Fruit fly (Drosophila melanogaster) whole organism, embryonic: Measurements from ENCODE around the gene SCCRO.

Experiments
- B-H2 ChIP-seq: fragments of 200-800 bp; sonication (Bioruptor generic); optimal IDR thresholded peaks from 2 replicates; lab custom pipeline; 2018; ENCODE audit warnings: missing biosample characterization, mild to moderate bottlenecking, missing genetic modification characterization
- BEAF-32 ChIP-seq: fragments of 200-800 bp; sonication (Bioruptor generic); optimal IDR thresholded peaks from 3 replicates; lab custom pipeline; 2017; ENCODE audit warnings: missing biosample characterization, missing genetic modification characterization, mild to moderate bottlenecking, moderate library complexity, missing genetic modification reagents
- CG10431 ChIP-seq: fragments of 200-800 bp; sonication (Bioruptor generic); optimal IDR thresholded peaks from 3 replicates; lab custom pipeline; 2018; ENCODE audit warnings: missing biosample characterization, mild to moderate bottlenecking, missing genetic modification characterization
- CG10543 ChIP-seq: fragments of 200-800 bp; sonication (Bioruptor generic); optimal IDR thresholded peaks from 3 replicates; lab custom pipeline; 2017; ENCODE audit warnings: missing biosample characterization, mild to moderate bottlenecking, missing genetic modification characterization, moderate library complexity
- CG11398 ChIP-seq: fragments of 200-800 bp; sonication (Bioruptor generic); optimal IDR thresholded peaks from 2 replicates; lab custom pipeline; 2016; ENCODE audit warnings: missing biosample characterization, missing genetic modification characterization
- CG11504 ChIP-seq: fragments of 200-800 bp; sonication (Bioruptor generic); optimal IDR thresholded peaks from 3 replicates; lab custom pipeline; 2019; ENCODE audit warnings: missing biosample characterization, mild to moderate bottlenecking, missing genetic modification characterization, moderate library complexity
- CG13287 ChIP-seq: fragments of 200-800 bp; sonication (Bioruptor generic); IDR thresholded peaks from 2 replicates; pipeline ENCODE4 v1.3.6; 2022; ENCODE audit warnings: missing biosample characterization, missing genetic modification characterization; ENCODE audit not compliant: partially characterized antibody
- CG13624 ChIP-seq: fragments of 200-800 bp; sonication (Bioruptor generic); optimal IDR thresholded peaks from 2 replicates; lab custom pipeline; 2016; ENCODE audit warnings: missing biosample characterization, missing genetic modification characterization
- CG15601 ChIP-seq: fragments of 200-800 bp; sonication (Bioruptor generic); optimal IDR thresholded peaks from 3 replicates; lab custom pipeline; 2019; ENCODE audit warnings: missing biosample characterization, mild to moderate bottlenecking, missing genetic modification characterization, moderate library complexity
- CG16779 ChIP-seq: fragments of 200-800 bp; sonication (Bioruptor generic); IDR thresholded peaks from 2 replicates; pipeline ENCODE4 v1.3.6; 2022; ENCODE audit warnings: missing biosample characterization, missing genetic modification characterization
- CG17359 ChIP-seq: fragments of 200-800 bp; sonication (Bioruptor generic); optimal IDR thresholded peaks from 3 replicates; lab custom pipeline; 2018; ENCODE audit warnings: missing biosample characterization, mild to moderate bottlenecking, missing genetic modification characterization, moderate library complexity
- CG3281 ChIP-seq: fragments of 200-800 bp; sonication (Bioruptor generic); optimal IDR thresholded peaks from 3 replicates; lab custom pipeline; 2017; ENCODE audit warnings: missing biosample characterization, mild to moderate bottlenecking, missing genetic modification characterization
- CG4282 ChIP-seq: fragments of 200-800 bp; sonication (Bioruptor generic); optimal IDR thresholded peaks from 2 replicates; lab custom pipeline; 2016; ENCODE audit warnings: missing biosample characterization, missing genetic modification characterization
- CG6813 ChIP-seq: fragments of 200-800 bp; sonication (Bioruptor generic); optimal IDR thresholded peaks from 2 replicates; lab custom pipeline; 2017; ENCODE audit warnings: missing biosample characterization, missing genetic modification characterization, mild to moderate bottlenecking, moderate library complexity, missing genetic modification reagents
- CG8388 ChIP-seq: fragments of 200-800 bp; sonication (Bioruptor generic); optimal IDR thresholded peaks from 2 replicates; lab custom pipeline; 2019; ENCODE audit warnings: missing biosample characterization, mild to moderate bottlenecking, missing genetic modification characterization, moderate library complexity
- CrebB ChIP-seq: fragments of 200-800 bp; sonication (Bioruptor generic); optimal IDR thresholded peaks from 3 replicates; lab custom pipeline; 2018; ENCODE audit warnings: missing biosample characterization, mild to moderate bottlenecking, missing genetic modification characterization
- Dll ChIP-seq: fragments of 200-800 bp; sonication (Bioruptor generic); IDR thresholded peaks from 4 replicates; pipeline ENCODE4 v1.3.6; 2022; ENCODE audit warnings: missing biosample characterization, missing genetic modification characterization; ENCODE audit not compliant: partially characterized antibody
- Drgx ChIP-seq: fragments of 200-800 bp; sonication (Bioruptor generic); IDR thresholded peaks from 2 replicates; pipeline ENCODE4 v1.3.6; 2022; ENCODE audit warnings: missing biosample characterization, missing genetic modification characterization
- Fer1 ChIP-seq: fragments of 200-800 bp; sonication (Bioruptor generic); optimal IDR thresholded peaks from 2 replicates; lab custom pipeline; 2017; ENCODE audit warnings: missing biosample characterization, mild to moderate bottlenecking, missing genetic modification characterization
- Fer3 ChIP-seq: fragments of 200-800 bp; sonication (Bioruptor generic); optimal IDR thresholded peaks from 2 replicates; lab custom pipeline; 2018; ENCODE audit warnings: missing biosample characterization, mild to moderate bottlenecking, missing genetic modification characterization, moderate library complexity
- HLH4C ChIP-seq: fragments of 200-800 bp; sonication (Bioruptor generic); IDR thresholded peaks from 3 replicates; pipeline ENCODE4 v1.3.6; 2022; ENCODE audit warnings: missing biosample characterization, missing genetic modification characterization; ENCODE audit not compliant: partially characterized antibody
- Hmr ChIP-seq: fragments of 200-800 bp; sonication (Bioruptor generic); optimal IDR thresholded peaks from 3 replicates; lab custom pipeline; 2017; ENCODE audit warnings: mild to moderate bottlenecking, missing biosample characterization, missing genetic modification reagents, missing genetic modification characterization
- Hr51 ChIP-seq, 2 experiments: fragments of 200-800 bp; sonication (Bioruptor generic); optimal IDR thresholded peaks; 2 replicates in 1 of 2; 3 replicates in 1 of 2; lab custom pipeline; 2016 to 2018; ENCODE audit warnings: missing biosample characterization in 2 of 2, missing genetic modification characterization in 2 of 2, mild to moderate bottlenecking in 1 of 2, moderate library complexity in 1 of 2
- NfI ChIP-seq: fragments of 200-800 bp; sonication (Bioruptor generic); optimal IDR thresholded peaks from 3 replicates; lab custom pipeline; 2018; ENCODE audit warnings: missing biosample characterization, mild to moderate bottlenecking, missing genetic modification characterization, moderate library complexity
- ato ChIP-seq: fragments of 200-800 bp; sonication (Bioruptor generic); IDR thresholded peaks from 2 replicates; pipeline ENCODE4 v1.3.6; 2022; ENCODE audit warnings: missing biosample characterization, missing genetic modification characterization; ENCODE audit not compliant: partially characterized antibody
- bab2 ChIP-seq: fragments of 200-800 bp; sonication (Bioruptor generic); optimal IDR thresholded peaks from 2 replicates; lab custom pipeline; 2016; ENCODE audit warnings: missing biosample characterization, missing genetic modification characterization
- cato ChIP-seq: fragments of 200-800 bp; sonication (Bioruptor generic); optimal IDR thresholded peaks from 2 replicates; lab custom pipeline; 2016; ENCODE audit warnings: missing biosample characterization, missing genetic modification characterization, borderline replicate concordance
- corto ChIP-seq: fragments of 200-800 bp; sonication (Bioruptor generic); optimal IDR thresholded peaks from 2 replicates; lab custom pipeline; 2016; ENCODE audit warnings: missing biosample characterization, mild to moderate bottlenecking, missing genetic modification characterization, moderate library complexity
- croc ChIP-seq: fragments of 200-800 bp; sonication (Bioruptor generic); conservative IDR thresholded peaks from 3 replicates; pipeline ENCODE4 v1.3.6; 2022; ENCODE audit warnings: missing biosample characterization, missing genetic modification characterization
- dimm ChIP-seq: fragments of 200-800 bp; sonication (Bioruptor generic); IDR thresholded peaks from 2 replicates; pipeline ENCODE4 v1.3.6; 2022; ENCODE audit warnings: missing biosample characterization, missing genetic modification characterization
- dmrt99B ChIP-seq: fragments of 200-800 bp; sonication (Bioruptor generic); optimal IDR thresholded peaks from 2 replicates; lab custom pipeline; 2018; ENCODE audit warnings: missing biosample characterization, mild to moderate bottlenecking, missing genetic modification characterization, moderate library complexity
- esg ChIP-seq: fragments of 200-800 bp; sonication (Bioruptor generic); conservative IDR thresholded peaks from 2 replicates; pipeline ENCODE4 v1.3.6; 2022; ENCODE audit warnings: missing biosample characterization, missing genetic modification characterization
- ftz-f1 ChIP-seq: fragments of 200-800 bp; sonication (Bioruptor generic); optimal IDR thresholded peaks from 2 replicates; lab custom pipeline; 2016; ENCODE audit warnings: missing biosample characterization, missing genetic modification characterization
- gem ChIP-seq: fragments of 200-800 bp; sonication (Bioruptor generic); optimal IDR thresholded peaks from 2 replicates; lab custom pipeline; 2019; ENCODE audit warnings: missing biosample characterization, mild to moderate bottlenecking, missing genetic modification characterization, moderate library complexity
- gfzf ChIP-seq: fragments of 200-800 bp; sonication (Bioruptor generic); optimal IDR thresholded peaks from 2 replicates; lab custom pipeline; 2016; ENCODE audit warnings: missing biosample characterization, mild to moderate bottlenecking, missing genetic modification characterization, moderate library complexity
- gt ChIP-seq: fragments of 200-800 bp; sonication (Bioruptor generic); IDR thresholded peaks from 2 replicates; pipeline ENCODE4 v1.3.6; 2022; ENCODE audit warnings: missing biosample characterization, missing genetic modification characterization
- h ChIP-seq: fragments of >200 bp; optimal IDR thresholded peaks from 2 replicates; lab custom pipeline; 2017
- kay ChIP-seq: fragments of 200-800 bp; sonication (Bioruptor generic); optimal IDR thresholded peaks from 2 replicates; lab custom pipeline; 2016; ENCODE audit warnings: missing biosample characterization, missing genetic modification characterization
- knrl ChIP-seq: fragments of 200-800 bp; sonication (Bioruptor generic); IDR thresholded peaks from 3 replicates; pipeline ENCODE4 v1.3.6; 2022; ENCODE audit warnings: missing biosample characterization, missing genetic modification characterization; ENCODE audit not compliant: partially characterized antibody
- nau ChIP-seq: fragments of 200-800 bp; sonication (Bioruptor generic); optimal IDR thresholded peaks from 3 replicates; lab custom pipeline; 2017; ENCODE audit warnings: missing biosample characterization, mild to moderate bottlenecking, missing genetic modification characterization, missing genetic modification reagents
- so ChIP-seq: fragments of 200-800 bp; sonication (Bioruptor generic); IDR thresholded peaks from 3 replicates; pipeline ENCODE4 v1.3.6; 2022; ENCODE audit warnings: missing biosample characterization, missing genetic modification characterization
- sr ChIP-seq: fragments of 200-800 bp; sonication (Bioruptor generic); IDR thresholded peaks from 3 replicates; pipeline ENCODE4 v1.3.6; 2022; ENCODE audit warnings: missing biosample characterization, missing genetic modification characterization
- stc ChIP-seq: fragments of 200-800 bp; sonication (Bioruptor generic); IDR thresholded peaks from 2 replicates; pipeline ENCODE4 v1.3.6; 2022; ENCODE audit warnings: missing biosample characterization, missing genetic modification characterization
- tup ChIP-seq: fragments of 200-800 bp; sonication (Bioruptor generic); optimal IDR thresholded peaks from 2 replicates; lab custom pipeline; 2016; ENCODE audit warnings: missing biosample characterization, mild to moderate bottlenecking, missing genetic modification characterization, moderate library complexity
- tx ChIP-seq: fragments of 200-800 bp; sonication (Bioruptor generic); optimal IDR thresholded peaks from 2 replicates; lab custom pipeline; 2016; ENCODE audit warnings: missing biosample characterization, missing genetic modification characterization
- wor ChIP-seq: fragments of 200-800 bp; sonication (Bioruptor generic); IDR thresholded peaks from 2 replicates; pipeline ENCODE4 v1.3.6; 2022; ENCODE audit warnings: missing biosample characterization, missing genetic modification characterization
- zen2 ChIP-seq: fragments of 200-800 bp; sonication (Bioruptor generic); IDR thresholded peaks from 3 replicates; pipeline ENCODE4 v1.3.6; 2022; ENCODE audit warnings: missing biosample characterization, missing genetic modification characterization; ENCODE audit not compliant: partially characterized antibody
- zfh2 ChIP-seq: fragments of 200-800 bp; sonication (Bioruptor generic); optimal IDR thresholded peaks from 2 replicates; lab custom pipeline; 2016; ENCODE audit warnings: missing biosample characterization, missing genetic modification characterization

SCCRO gene

dm6 chr3L:15533402-15534129 lies 29.7 kb upstream of the SCCRO start (continued):
- TF ChIP-seq ato (GFP tag; lab: Robert Waterston, UW) = no peak
- TF ChIP-seq sr (GFP tag; lab: Robert Waterston, UW) = no peak
- no peak for TF ChIP-seq zen2 (GFP tag; lab: Robert Waterston, UW)
- peak; percentile 25 for TF ChIP-seq CG15601 (tag; lab: Kevin White, UChicago)
- no peak for TF ChIP-seq CrebB (tag; lab: Kevin White, UChicago)
- no peak for TF ChIP-seq gfzf (GFP tag; lab: Kevin White, UChicago)
- TF ChIP-seq CG13624 (GFP tag; lab: Kevin White, UChicago) = peak; percentile 1
- TF ChIP-seq cato (GFP tag; lab: Kevin White, UChicago) = no peak
- TF ChIP-seq CG6813 = peak; percentile 23
- TF ChIP-seq dmrt99B (tag; lab: Kevin White, UChicago) = peak; percentile 81
- TF ChIP-seq croc (GFP tag; lab: Robert Waterston, UW) = no peak; the same call in 2 of the 3 replicates
- no peak for TF ChIP-seq BEAF-32 (GFP tag; lab: Kevin White, UChicago)
- peak; percentile 20 for TF ChIP-seq CG8388 (GFP tag; lab: Kevin White, UChicago)
- peak; percentile 74 for TF ChIP-seq CG10431
- peak; percentile 61; the same call in 1 of the 2 replicates for TF ChIP-seq Drgx (GFP tag; lab: Robert Waterston, UW)
- TF ChIP-seq Dll = no peak
- TF ChIP-seq h (lab: Kevin White, UChicago) = no peak
- no peak for TF ChIP-seq wor (GFP tag; lab: Robert Waterston, UW)
- TF ChIP-seq stc = peak; percentile 45
- TF ChIP-seq Hmr (GFP tag; lab: Kevin White, UChicago) = no peak
- no peak for TF ChIP-seq tx
- no peak for TF ChIP-seq CG13287 (GFP tag; lab: Robert Waterston, UW)
- TF ChIP-seq Fer3 (tag; lab: Kevin White, UChicago) = no peak
- peak; percentile 26 for TF ChIP-seq CG3281 (GFP tag; lab: Kevin White, UChicago)
- TF ChIP-seq tup = no peak
- TF ChIP-seq so (GFP tag; lab: Robert Waterston, UW) = peak; percentile 71; the same call in 2 of the 3 replicates
- TF ChIP-seq CG4282 = no peak
- TF ChIP-seq corto (GFP tag; lab: Kevin White, UChicago) = peak; percentile 3
- peak; percentile 23 for TF ChIP-seq Fer1 (GFP tag; lab: Kevin White, UChicago)
- peak in 1 of 2 experiments; percentile 65 for TF ChIP-seq Hr51 (GFP tag; optimal IDR thresholded peaks at IDR 0.05; lab: Kevin White, UChicago)
- no peak for TF ChIP-seq gt (GFP tag; lab: Robert Waterston, UW)
- TF ChIP-seq dimm (GFP tag; lab: Robert Waterston, UW) = no peak
- peak; percentile 57 for TF ChIP-seq CG17359 (tag; lab: Kevin White, UChicago)
- no peak for TF ChIP-seq HLH4C
- peak; percentile 33 for TF ChIP-seq bab2
- no peak for TF ChIP-seq CG11398 (GFP tag; lab: Kevin White, UChicago)
- peak; percentile 18; the same call in 1 of the 2 replicates for TF ChIP-seq esg (GFP tag; lab: Robert Waterston, UW)
- no peak for TF ChIP-seq ftz-f1 (GFP tag; lab: Kevin White, UChicago)
- TF ChIP-seq gem (tag; lab: Kevin White, UChicago) = peak; percentile 45
- TF ChIP-seq knrl = no peak
- no peak for TF ChIP-seq kay (GFP tag; lab: Kevin White, UChicago)
- peak; percentile 59 for TF ChIP-seq CG11504
- TF ChIP-seq zfh2 (GFP tag; lab: Kevin White, UChicago) = peak; percentile 50
- no peak for TF ChIP-seq B-H2 (GFP tag; lab: Kevin White, UChicago)
- peak; percentile 36 for TF ChIP-seq NfI (GFP tag; lab: Kevin White, UChicago)
- TF ChIP-seq CG16779 (GFP tag; lab: Robert Waterston, UW) = 0 out of 2 replicates have a peak, but pooled peaks have one; percentile 3
- no peak for TF ChIP-seq nau (GFP tag; lab: Kevin White, UChicago)
- TF ChIP-seq CG10543 = no peak
